Worm (Caenorhabditis elegans) whole organism, L3 larva: Measurements from ENCODE around the gene exc-6.

ENCODE experiments used
- nhr-237 ChIP-seq: fragments of 150-350 bp; optimal IDR thresholded peaks from 2 replicates; lab custom pipeline; 2014; ENCODE audit warnings: missing biosample characterization, missing genetic modification characterization
- ztf-11 ChIP-seq: fragments of 150-350 bp; optimal IDR thresholded peaks from 2 replicates; lab custom pipeline; 2014; ENCODE audit warnings: missing biosample characterization, missing genetic modification characterization

ce11 chrIII:1094391-1094790, 8.6 kb upstream of the exc-6 start:
- no peak for TF ChIP-seq nhr-237 (tag; lab: Kevin White, UChicago)
- no peak for TF ChIP-seq ztf-11
